Worm (Caenorhabditis elegans): ENCODE data around the gene F25G6.8.
A peak's percentile ranks its signal among the peaks of the same experiment; 100 is the strongest.

- peak; percentile 77 for TF ChIP-seq lin-38 (GFP tag; IDR thresholded peaks at IDR 0.05)
- peak in 1 of 2 experiments; percentile 96 for TF ChIP-seq unc-62 (GFP tag; optimal IDR thresholded peaks at IDR 0.05 in 1 of 2)
- TF ChIP-seq unc-62 (tag; optimal IDR thresholded peaks at IDR 0.05) = no peak
- TF ChIP-seq lin-13 (GFP tag; optimal IDR thresholded peaks at IDR 0.05) = peak; percentile 81
- peak; percentile 93 for TF ChIP-seq nhr-11 (tag; optimal IDR thresholded peaks at IDR 0.05)
- TF ChIP-seq nhr-237 (tag; optimal IDR thresholded peaks at IDR 0.05) = no peak
- TF ChIP-seq nhr-10 (tag; optimal IDR thresholded peaks at IDR 0.05) = peak; percentile 86
- TF ChIP-seq fkh-10 (GFP tag; optimal IDR thresholded peaks at IDR 0.05) = peak; percentile 74
- TF ChIP-seq attf-4 (tag; optimal IDR thresholded peaks at IDR 0.05) = no peak
- peak; percentile 8 for TF ChIP-seq nhr-76 (tag; optimal IDR thresholded peaks at IDR 0.05)
- 0 out of 2 replicates have a peak, but pooled peaks have one; percentile 42 for TF ChIP-seq saeg-2 (GFP tag; IDR thresholded peaks at IDR 0.05)
- peak; percentile 95 for TF ChIP-seq nhr-77 (tag; optimal IDR thresholded peaks at IDR 0.05)
- TF ChIP-seq unc-130 (GFP tag; optimal IDR thresholded peaks at IDR 0.05) = peak; percentile 79
Measured at ce11 chrV:8606099-8606696, 41.2 kb upstream of the F25G6.8 start, which contains the start of gene vps-60.
